Worm (Caenorhabditis elegans) whole organism, L1 larva: ENCODE data around the gene Y80D4G.2.

Experiments
- F16B12.6 ChIP-seq: fragments of 150-350 bp; optimal IDR thresholded peaks from 2 replicates; lab custom pipeline; 2014; ENCODE audit warnings: missing biosample characterization, missing genetic modification characterization
- aha-1 ChIP-seq: fragments of 150-350 bp; optimal IDR thresholded peaks from 2 replicates; lab custom pipeline; 2014; ENCODE audit warnings: missing biosample characterization, missing genetic modification characterization
- alr-1 ChIP-seq: fragments of 200-800 bp; sonication (Bioruptor generic); optimal IDR thresholded peaks from 2 replicates; lab custom pipeline; 2018; ENCODE audit warnings: borderline replicate concordance, mild to moderate bottlenecking, missing genetic modification characterization, missing compliant biosample characterization
- ama-1 ChIP-seq: fragments of 150-350 bp; optimal IDR thresholded peaks from 2 replicates; lab custom pipeline; 2014
- blmp-1 ChIP-seq: fragments of 150-350 bp; optimal IDR thresholded peaks from 2 replicates; lab custom pipeline; 2014; ENCODE audit warnings: missing biosample characterization, missing genetic modification characterization
- ceh-63 ChIP-seq: fragments of 200-800 bp; sonication (Bioruptor generic); optimal IDR thresholded peaks from 2 replicates; lab custom pipeline; 2018; ENCODE audit warnings: mild to moderate bottlenecking, missing genetic modification characterization, missing compliant biosample characterization
- ceh-82 ChIP-seq, 3 experiments: fragments of 150-350 bp in 1 of 3; sonication (generic microtip) in 2 of 3; optimal IDR thresholded peaks; 2 replicates each; lab custom pipeline; 2014 to 2017; ENCODE audit warnings: missing biosample characterization in 3 of 3, missing genetic modification characterization in 3 of 3
- ceh-90 ChIP-seq: sonication (generic microtip); optimal IDR thresholded peaks from 2 replicates; lab custom pipeline; 2016; ENCODE audit warnings: missing genetic modification characterization, missing compliant biosample characterization
- dpl-1 ChIP-seq, 3 experiments: fragments of 150-350 bp in 2 of 3; sonication (generic microtip) in 1 of 3; optimal IDR thresholded peaks; 2 replicates each; lab custom pipeline; 2014 to 2017; ENCODE audit warnings: missing biosample characterization in 3 of 3, missing genetic modification characterization in 3 of 3, missing genetic modification reagents in 3 of 3
- efl-3 ChIP-seq: fragments of 200-800 bp; sonication (Bioruptor generic); optimal IDR thresholded peaks from 2 replicates; lab custom pipeline; 2018; ENCODE audit warnings: mild to moderate bottlenecking, missing genetic modification characterization, missing compliant biosample characterization
- egl-13 ChIP-seq: sonication (generic microtip); optimal IDR thresholded peaks from 2 replicates; lab custom pipeline; 2016; ENCODE audit warnings: missing genotype, missing genetic modification reagents, missing genetic modification characterization, missing compliant biosample characterization
- ets-5 ChIP-seq: fragments of 200-800 bp; sonication (Bioruptor generic); IDR thresholded peaks from 2 replicates; pipeline ENCODE4 v1.3.6; 2022; ENCODE audit warnings: missing genetic modification characterization, missing compliant biosample characterization
- fkh-4 ChIP-seq: sonication (generic microtip); optimal IDR thresholded peaks from 2 replicates; lab custom pipeline; 2016; ENCODE audit warnings: missing compliant biosample characterization, missing genetic modification characterization, borderline replicate concordance
- fkh-8 ChIP-seq: sonication (generic microtip); optimal IDR thresholded peaks from 2 replicates; lab custom pipeline; 2016; ENCODE audit warnings: mild to moderate bottlenecking, missing genetic modification characterization, missing compliant biosample characterization
- grh-1 ChIP-seq: fragments of 200-800 bp; sonication (Bioruptor generic); IDR thresholded peaks from 2 replicates; pipeline ENCODE4 v1.3.6; 2022; ENCODE audit warnings: missing genetic modification reagents, missing genetic modification characterization, missing compliant biosample characterization
- hpl-2 ChIP-seq: fragments of 150-350 bp; optimal IDR thresholded peaks from 2 replicates; lab custom pipeline; 2014; ENCODE audit warnings: missing biosample characterization, missing genetic modification reagents, missing genetic modification characterization
- irx-1 ChIP-seq: sonication (generic microtip); optimal IDR thresholded peaks from 2 replicates; lab custom pipeline; 2016; ENCODE audit warnings: missing genetic modification characterization, missing compliant biosample characterization
- isw-1 ChIP-seq: fragments of 200-800 bp; sonication (Bioruptor generic); IDR thresholded peaks from 2 replicates; pipeline ENCODE4 v1.3.6; 2022; ENCODE audit warnings: missing genetic modification characterization, missing compliant biosample characterization
- lin-13 ChIP-seq: fragments of 150-350 bp; optimal IDR thresholded peaks from 2 replicates; lab custom pipeline; 2014; ENCODE audit warnings: missing biosample characterization, missing genetic modification reagents, missing genetic modification characterization
- lin-14 ChIP-seq: fragments of 200-800 bp; sonication (Bioruptor generic); optimal IDR thresholded peaks from 2 replicates; lab custom pipeline; 2018; ENCODE audit warnings: mild to moderate bottlenecking, missing genetic modification characterization, moderate library complexity, missing compliant biosample characterization
- lin-15B ChIP-seq: fragments of 150-350 bp; sonication (generic microtip); optimal IDR thresholded peaks from 3 replicates; lab custom pipeline; 2014; ENCODE audit warnings: missing biosample characterization, missing genetic modification characterization
- lin-35 ChIP-seq, 2 experiments: fragments of 150-350 bp; optimal IDR thresholded peaks; 2 replicates each; lab custom pipeline; 2014; ENCODE audit warnings: missing biosample characterization in 2 of 2, missing genetic modification characterization in 2 of 2, missing genetic modification reagents in 2 of 2
- lin-39 ChIP-seq: fragments of 150-350 bp; optimal IDR thresholded peaks from 2 replicates; lab custom pipeline; 2014; ENCODE audit warnings: missing biosample characterization, missing genetic modification reagents, missing genetic modification characterization
- lsy-2 ChIP-seq, 2 experiments: fragments of 150-350 bp; optimal IDR thresholded peaks; 2 replicates each; lab custom pipeline; 2014; ENCODE audit warnings: missing biosample characterization in 2 of 2, missing genetic modification characterization in 2 of 2
- mab-9 ChIP-seq: fragments of 200-800 bp; sonication (Bioruptor generic); IDR thresholded peaks from 2 replicates; pipeline ENCODE4 v1.3.6; 2022; ENCODE audit warnings: missing genetic modification reagents, missing genetic modification characterization, missing compliant biosample characterization
- mdl-1 ChIP-seq, 2 experiments: fragments of 150-350 bp; optimal IDR thresholded peaks; 2 replicates each; lab custom pipeline; 2014 to 2017; ENCODE audit warnings: missing biosample characterization in 2 of 2, missing genetic modification characterization in 2 of 2, inconsistent platforms in 1 of 2
- mef-2 ChIP-seq: fragments of 150-350 bp; optimal IDR thresholded peaks from 2 replicates; lab custom pipeline; 2014; ENCODE audit warnings: missing biosample characterization, missing genetic modification characterization
- mep-1 ChIP-seq: fragments of 150-350 bp; optimal IDR thresholded peaks from 2 replicates; lab custom pipeline; 2014; ENCODE audit warnings: missing biosample characterization, missing genetic modification characterization
- nhr-11 ChIP-seq: fragments of 150-350 bp; optimal IDR thresholded peaks from 2 replicates; lab custom pipeline; 2014; ENCODE audit warnings: missing biosample characterization, missing genetic modification characterization
- nhr-20 ChIP-seq: sonication (generic microtip); optimal IDR thresholded peaks from 2 replicates; lab custom pipeline; 2016; ENCODE audit warnings: mild to moderate bottlenecking, missing genetic modification characterization, missing compliant biosample characterization
- nhr-237 ChIP-seq: fragments of 150-350 bp; optimal IDR thresholded peaks from 2 replicates; lab custom pipeline; 2014; ENCODE audit warnings: missing biosample characterization, missing genetic modification characterization
- nhr-28 ChIP-seq: fragments of 150-350 bp; optimal IDR thresholded peaks from 2 replicates; lab custom pipeline; 2014; ENCODE audit warnings: missing biosample characterization, missing genetic modification characterization
- nhr-47 ChIP-seq: sonication (generic microtip); optimal IDR thresholded peaks from 2 replicates; lab custom pipeline; 2016; ENCODE audit warnings: mild to moderate bottlenecking, missing genetic modification characterization, moderate library complexity, missing compliant biosample characterization
- nhr-71 ChIP-seq: sonication (generic microtip); optimal IDR thresholded peaks from 2 replicates; lab custom pipeline; 2016; ENCODE audit warnings: mild to moderate bottlenecking, missing genetic modification characterization, moderate library complexity, missing compliant biosample characterization
- nhr-77 ChIP-seq: fragments of 150-350 bp; optimal IDR thresholded peaks from 2 replicates; lab custom pipeline; 2014; ENCODE audit warnings: missing biosample characterization, missing genetic modification characterization
- nhr-85 ChIP-seq: sonication (generic microtip); peaks from one replicate; lab custom pipeline; 2016; ENCODE audit warnings: missing genetic modification characterization, inconsistent platforms, missing compliant biosample characterization
- pag-3 ChIP-seq: sonication (generic microtip); optimal IDR thresholded peaks from 2 replicates; lab custom pipeline; 2017; ENCODE audit warnings: missing genetic modification characterization, mild to moderate bottlenecking, missing compliant biosample characterization, antibody characterized with exemption, borderline replicate concordance; ENCODE audit not compliant: insufficient read depth
- rnt-1 ChIP-seq: sonication (generic microtip); optimal IDR thresholded peaks from 2 replicates; lab custom pipeline; 2016; ENCODE audit warnings: mild to moderate bottlenecking, missing genetic modification characterization, moderate library complexity, missing compliant biosample characterization
- snu-23 ChIP-seq: sonication (generic microtip); optimal IDR thresholded peaks from 2 replicates; lab custom pipeline; 2016; ENCODE audit warnings: missing genetic modification characterization, missing compliant biosample characterization
- sox-4 ChIP-seq: sonication (generic microtip); optimal IDR thresholded peaks from 2 replicates; lab custom pipeline; 2016; ENCODE audit warnings: missing genetic modification characterization, missing compliant biosample characterization
- sptf-1 ChIP-seq: fragments of 150-350 bp; optimal IDR thresholded peaks from 2 replicates; lab custom pipeline; 2014; ENCODE audit warnings: missing biosample characterization, missing genetic modification characterization
- sup-37 ChIP-seq: fragments of 200-800 bp; sonication (Bioruptor generic); optimal IDR thresholded peaks from 2 replicates; lab custom pipeline; 2018; ENCODE audit warnings: mild to moderate bottlenecking, missing genetic modification characterization, missing compliant biosample characterization
- vab-15 ChIP-seq: sonication (generic microtip); optimal IDR thresholded peaks from 2 replicates; lab custom pipeline; 2017; ENCODE audit warnings: missing genotype, mild to moderate bottlenecking, missing genetic modification characterization, missing compliant biosample characterization
- xbp-1 ChIP-seq: sonication (generic microtip); optimal IDR thresholded peaks from 2 replicates; lab custom pipeline; 2016; ENCODE audit warnings: missing genetic modification characterization, missing compliant biosample characterization
- zag-1 ChIP-seq: fragments of 150-350 bp; optimal IDR thresholded peaks from 2 replicates; lab custom pipeline; 2014; ENCODE audit warnings: missing biosample characterization, missing genetic modification characterization
- ztf-11 ChIP-seq, 2 experiments: sonication (generic microtip); optimal IDR thresholded peaks; 2 replicates each; lab custom pipeline; 2016 to 2017; ENCODE audit warnings: missing genetic modification characterization in 2 of 2, missing biosample characterization in 1 of 2, missing compliant biosample characterization in 1 of 2

The Y80D4G.2 gene

ce11 chrIII:7554697-7555145 is 39.7 kb downstream of the Y80D4G.2 start (continued):
- no peak for TF ChIP-seq dpl-1 (GFP tag; optimal IDR thresholded peaks at IDR 0.05; lab: Kevin White, UChicago)
- TF ChIP-seq efl-3 (GFP tag; lab: Kevin White, UChicago): no peak
- TF ChIP-seq snu-23 (GFP tag; lab: Kevin White, UChicago): peak; percentile 34
- TF ChIP-seq fkh-4 (tag; lab: Kevin White, UChicago): no peak
- TF ChIP-seq nhr-237 (tag; lab: Kevin White, UChicago): no peak
- TF ChIP-seq rnt-1 (tag; lab: Kevin White, UChicago): peak; percentile 53
- no peak for TF ChIP-seq lin-35 (GFP tag; optimal IDR thresholded peaks at IDR 0.05; lab: Kevin White, UChicago)
- TF ChIP-seq sup-37 (GFP tag; lab: Kevin White, UChicago): no peak
- TF ChIP-seq nhr-71 (tag; lab: Kevin White, UChicago): peak; percentile 56
- no peak for TF ChIP-seq nhr-28 (tag; lab: Kevin White, UChicago)
- no peak for TF ChIP-seq zag-1 (tag; lab: Kevin White, UChicago)
- no peak for TF ChIP-seq alr-1 (tag; lab: Kevin White, UChicago)
- no peak for TF ChIP-seq sptf-1
- no peak for TF ChIP-seq nhr-77 (tag; lab: Kevin White, UChicago)
- TF ChIP-seq fkh-8 (tag; lab: Kevin White, UChicago): no peak
- no peak for TF ChIP-seq vab-15 (tag; lab: Kevin White, UChicago)
- no peak for TF ChIP-seq hpl-2 (GFP tag; lab: Kevin White, UChicago)
- TF ChIP-seq nhr-20 (tag; lab: Kevin White, UChicago): peak; percentile 33
- TF ChIP-seq mab-9 (GFP tag; lab: Robert Waterston, UW): no peak
- no peak for TF ChIP-seq nhr-11 (tag; lab: Kevin White, UChicago)
- peak; percentile 60 for TF ChIP-seq lin-14 (GFP tag; lab: Kevin White, UChicago)
- TF ChIP-seq isw-1 (GFP tag; lab: Robert Waterston, UW): no peak
- no peak for TF ChIP-seq aha-1

- TF ChIP-seq lin-39 (tag; lab: Kevin White, UChicago) (no peak), dpl-1 (GFP tag; optimal IDR thresholded peaks at IDR 0.05; lab: Kevin White, UChicago) (no peak), snu-23 (GFP tag; lab: Kevin White, UChicago) (no peak), hpl-2 (GFP tag; lab: Kevin White, UChicago) (no peak), irx-1 (no peak), F16B12.6 (tag; lab: Kevin White, UChicago) (no peak), lin-15B (tag; lab: Kevin White, UChicago) (no peak), mep-1 (tag; lab: Kevin White, UChicago) (peak; percentile 44), nhr-71 (tag; lab: Kevin White, UChicago) (peak; percentile 18), pag-3 (tag; lab: Kevin White, UChicago) (no peak), mdl-1 (tag; optimal IDR thresholded peaks at IDR 0.05; lab: Kevin White, UChicago) (no peak), nhr-28 (tag; lab: Kevin White, UChicago) (no peak), ztf-11 (tag; optimal IDR thresholded peaks at IDR 0.05; lab: Kevin White, UChicago) (no peak), sox-4 (tag; lab: Kevin White, UChicago) (no peak), lin-35 (GFP tag; optimal IDR thresholded peaks at IDR 0.05; lab: Kevin White, UChicago) (no peak), lsy-2 (tag; optimal IDR thresholded peaks at IDR 0.05; lab: Kevin White, UChicago) (peak in 1 of 2 experiments; percentile 3), nhr-47 (tag; lab: Kevin White, UChicago) (no peak), nhr-85 (peak; percentile 55), egl-13 (tag; lab: Kevin White, UChicago) (no peak), ceh-90 (tag; lab: Kevin White, UChicago) (no peak), ama-1 (lab: Kevin White, UChicago) (no peak), rnt-1 (tag; lab: Kevin White, UChicago) (peak; percentile 28), grh-1 (no peak), ets-5 (no peak), ceh-82 (tag; optimal IDR thresholded peaks at IDR 0.05; lab: Kevin White, UChicago) (no peak), zag-1 (tag; lab: Kevin White, UChicago) (no peak), xbp-1 (tag; lab: Kevin White, UChicago) (no peak), blmp-1 (tag; lab: Kevin White, UChicago) (peak; percentile 6), ceh-63 (no peak), lin-14 (GFP tag; lab: Kevin White, UChicago) (peak; percentile 4), lin-13 (GFP tag; lab: Kevin White, UChicago) (no peak), mef-2 (tag; lab: Kevin White, UChicago) (no peak)
Observed at ce11 chrIII:7553693-7554226, 40.6 kb downstream of the Y80D4G.2 start.
